Fruit fly (Drosophila melanogaster) whole organism, adult: ENCODE results near the gene CG10336.

Experiments used
- CG11617 ChIP-seq: fragments of 200-800 bp; sonication (Bioruptor generic); optimal IDR thresholded peaks from 2 replicates; lab custom pipeline; 2017; ENCODE audit warnings: mild to moderate bottlenecking, missing biosample characterization, missing genetic modification reagents, missing genetic modification characterization
- Crg-1 ChIP-seq: fragments of 200-800 bp; sonication (Bioruptor generic); optimal IDR thresholded peaks from 2 replicates; lab custom pipeline; 2016; ENCODE audit warnings: missing biosample characterization, missing genetic modification characterization
- kay ChIP-seq: fragments of 200-800 bp; sonication (Bioruptor generic); peaks from one replicate; lab custom pipeline; 2016; ENCODE audit warnings: missing biosample characterization, missing genetic modification characterization, borderline replicate concordance
- pad ChIP-seq: fragments of 200-800 bp; sonication (Bioruptor generic); optimal IDR thresholded peaks from 3 replicates; lab custom pipeline; 2017; ENCODE audit warnings: missing biosample characterization, missing genetic modification characterization, mild to moderate bottlenecking, moderate library complexity, missing genetic modification reagents

dm6 chr2L:18727986-18728385 is 38.7 kb downstream of the CG10336 start:
- TF ChIP-seq kay (GFP tag; lab: Kevin White, UChicago): no peak
- no peak for TF ChIP-seq CG11617
- no peak for TF ChIP-seq pad
- TF ChIP-seq Crg-1: no peak
